Worm (Caenorhabditis elegans) whole organism, mixed stage, embryonic: Measurements from ENCODE around the gene saeg-1.

ENCODE experiments used
- M03D4.4 ChIP-seq: sonication (generic microtip); optimal IDR thresholded peaks from 2 replicates; lab custom pipeline; 2017; ENCODE audit warnings: mild to moderate bottlenecking, missing genetic modification characterization, missing compliant biosample characterization
- bed-3 ChIP-seq: fragments of 200-800 bp; sonication (Bioruptor generic); optimal IDR thresholded peaks from 3 replicates; lab custom pipeline; 2018; ENCODE audit warnings: mild to moderate bottlenecking, missing genetic modification characterization, moderate library complexity, missing compliant biosample characterization
- blmp-1 ChIP-seq: fragments of 150-350 bp; optimal IDR thresholded peaks from 2 replicates; lab custom pipeline; 2014; ENCODE audit warnings: missing biosample characterization, missing genetic modification characterization
- ceh-39 ChIP-seq: fragments of 150-350 bp; optimal IDR thresholded peaks from 2 replicates; lab custom pipeline; 2014; ENCODE audit warnings: missing biosample characterization, missing genetic modification characterization
- ceh-43 ChIP-seq: fragments of 200-800 bp; sonication (Bioruptor generic); optimal IDR thresholded peaks from 2 replicates; lab custom pipeline; 2018; ENCODE audit warnings: mild to moderate bottlenecking, missing genetic modification characterization, moderate library complexity, missing compliant biosample characterization
- ceh-83 ChIP-seq: fragments of 200-800 bp; sonication (Bioruptor generic); optimal IDR thresholded peaks from 2 replicates; lab custom pipeline; 2018; ENCODE audit warnings: mild to moderate bottlenecking, missing genetic modification characterization, missing compliant biosample characterization
- ces-1 ChIP-seq: fragments of 150-350 bp; optimal IDR thresholded peaks from 2 replicates; lab custom pipeline; 2014; ENCODE audit warnings: missing biosample characterization, missing genetic modification reagents, missing genetic modification characterization
- cnd-1 ChIP-seq: fragments of 200-800 bp; sonication (Bioruptor generic); optimal IDR thresholded peaks from 2 replicates; lab custom pipeline; 2018; ENCODE audit warnings: mild to moderate bottlenecking, missing genetic modification characterization, missing compliant biosample characterization
- drap-1 ChIP-seq: fragments of 200-800 bp; sonication (Bioruptor generic); optimal IDR thresholded peaks from 3 replicates; lab custom pipeline; 2018; ENCODE audit warnings: mild to moderate bottlenecking, missing genetic modification characterization, missing compliant biosample characterization
- elt-1 ChIP-seq: sonication (generic microtip); optimal IDR thresholded peaks from 2 replicates; lab custom pipeline; 2017; ENCODE audit warnings: missing genetic modification characterization, mild to moderate bottlenecking, missing compliant biosample characterization, antibody characterized with exemption, moderate library complexity, borderline replicate concordance; ENCODE audit not compliant: insufficient read depth
- elt-3 ChIP-seq: fragments of 150-350 bp; optimal IDR thresholded peaks from 2 replicates; lab custom pipeline; 2014; ENCODE audit warnings: missing biosample characterization, missing genetic modification characterization
- flh-1 ChIP-seq: fragments of 200-800 bp; sonication (Bioruptor generic); optimal IDR thresholded peaks from 2 replicates; lab custom pipeline; 2018; ENCODE audit warnings: mild to moderate bottlenecking, missing genetic modification characterization, moderate library complexity, missing compliant biosample characterization
- ham-2 ChIP-seq: fragments of 200-800 bp; sonication (Bioruptor generic); optimal IDR thresholded peaks from 2 replicates; lab custom pipeline; 2018; ENCODE audit warnings: mild to moderate bottlenecking, missing genetic modification characterization, missing compliant biosample characterization
- hlh-1 ChIP-seq: fragments of 150-350 bp; optimal IDR thresholded peaks from 2 replicates; lab custom pipeline; 2014; ENCODE audit warnings: missing biosample characterization, missing genetic modification reagents, missing genetic modification characterization
- lin-13 ChIP-seq: fragments of 150-350 bp; optimal IDR thresholded peaks from 2 replicates; lab custom pipeline; 2014; ENCODE audit warnings: missing biosample characterization, missing genetic modification characterization
- lin-32 ChIP-seq: fragments of 200-800 bp; sonication (Bioruptor generic); optimal IDR thresholded peaks from 2 replicates; lab custom pipeline; 2018; ENCODE audit warnings: mild to moderate bottlenecking, missing genetic modification characterization, missing compliant biosample characterization
- lsy-2 ChIP-seq: fragments of 150-350 bp; optimal IDR thresholded peaks from 2 replicates; lab custom pipeline; 2014; ENCODE audit warnings: missing biosample characterization, missing genetic modification characterization
- mab-5 ChIP-seq: fragments of 150-350 bp; optimal IDR thresholded peaks from 2 replicates; lab custom pipeline; 2014; ENCODE audit warnings: missing biosample characterization, missing genetic modification characterization
- mep-1 ChIP-seq: fragments of 150-350 bp; optimal IDR thresholded peaks from 2 replicates; lab custom pipeline; 2017; ENCODE audit warnings: missing biosample characterization, missing genetic modification reagents, missing genetic modification characterization, inconsistent platforms
- mls-2 ChIP-seq: sonication (generic microtip); optimal IDR thresholded peaks from 2 replicates; lab custom pipeline; 2016; ENCODE audit warnings: mild to moderate bottlenecking, missing genetic modification characterization, moderate library complexity, missing compliant biosample characterization
- nhr-12 ChIP-seq: fragments of 150-350 bp; optimal IDR thresholded peaks from 2 replicates; lab custom pipeline; 2014; ENCODE audit warnings: missing biosample characterization, missing genetic modification characterization
- nhr-2 ChIP-seq: fragments of 150-350 bp; optimal IDR thresholded peaks from 2 replicates; lab custom pipeline; 2014; ENCODE audit warnings: missing biosample characterization, missing genetic modification characterization
- nhr-237 ChIP-seq: fragments of 150-350 bp; optimal IDR thresholded peaks from 2 replicates; lab custom pipeline; 2014; ENCODE audit warnings: missing biosample characterization, missing genetic modification characterization
- nhr-28 ChIP-seq: fragments of 150-350 bp; optimal IDR thresholded peaks from 2 replicates; lab custom pipeline; 2014; ENCODE audit warnings: missing biosample characterization, missing genetic modification characterization
- nhr-76 ChIP-seq: sonication (generic microtip); optimal IDR thresholded peaks from 2 replicates; lab custom pipeline; 2017; ENCODE audit warnings: missing biosample characterization, missing genetic modification characterization
- pha-4 ChIP-seq: fragments of 150-350 bp; optimal IDR thresholded peaks from 2 replicates; lab custom pipeline; 2018; ENCODE audit warnings: missing biosample characterization, missing genetic modification reagents, missing genetic modification characterization
- sem-2 ChIP-seq: fragments of 200-800 bp; sonication (Bioruptor generic); optimal IDR thresholded peaks from 2 replicates; lab custom pipeline; 2018; ENCODE audit warnings: mild to moderate bottlenecking, missing genetic modification characterization, missing compliant biosample characterization
- snpc-4 ChIP-seq: fragments of 150-350 bp; optimal IDR thresholded peaks from 2 replicates; lab custom pipeline; 2014; ENCODE audit warnings: missing biosample characterization, missing genetic modification characterization
- sptf-1 ChIP-seq: sonication (generic microtip); optimal IDR thresholded peaks from 2 replicates; lab custom pipeline; 2017; ENCODE audit warnings: mild to moderate bottlenecking, missing genetic modification characterization, moderate library complexity, missing compliant biosample characterization
- tbx-8 ChIP-seq: fragments of 200-800 bp; sonication (Bioruptor generic); optimal IDR thresholded peaks from 2 replicates; lab custom pipeline; 2018; ENCODE audit warnings: mild to moderate bottlenecking, missing genetic modification characterization, moderate library complexity, missing compliant biosample characterization
- unc-120 ChIP-seq: sonication (generic microtip); optimal IDR thresholded peaks from 2 replicates; lab custom pipeline; 2017; ENCODE audit warnings: missing genetic modification characterization, missing compliant biosample characterization; ENCODE audit not compliant: poor library complexity, severe bottlenecking
- unc-39 ChIP-seq: fragments of 150-350 bp; optimal IDR thresholded peaks from 2 replicates; lab custom pipeline; 2014; ENCODE audit warnings: missing biosample characterization, missing genetic modification characterization
- unc-62 ChIP-seq: fragments of 150-350 bp; optimal IDR thresholded peaks from 2 replicates; lab custom pipeline; 2014; ENCODE audit warnings: missing biosample characterization, missing genetic modification reagents, missing genetic modification characterization
- zip-8 ChIP-seq: fragments of 150-350 bp; optimal IDR thresholded peaks from 2 replicates; lab custom pipeline; 2014; ENCODE audit warnings: missing biosample characterization, missing genetic modification characterization
- ztf-11 ChIP-seq: fragments of 150-350 bp; optimal IDR thresholded peaks from 2 replicates; lab custom pipeline; 2014; ENCODE audit warnings: missing biosample characterization, missing genetic modification characterization

The saeg-1 gene

ce11 chrV:10818498-10818897 lies 47.0 kb downstream of the saeg-1 start:
- TF ChIP-seq ces-1 (GFP tag; lab: Kevin White, UChicago) (peak; percentile 94), ceh-43 (GFP tag; lab: Kevin White, UChicago) (no peak), ham-2 (no peak)

- no peak for TF ChIP-seq lin-13 (tag; lab: Kevin White, UChicago)
- peak; percentile 88 for TF ChIP-seq ces-1 (GFP tag; lab: Kevin White, UChicago)
These were observed 48.7 kb downstream of the saeg-1 start for ce11 chrV:10816831-10817230.

ce11 chrV:10814333-10814732 lies 51.2 kb downstream of the saeg-1 start:
- no peak for TF ChIP-seq sptf-1
- TF ChIP-seq nhr-12 (tag; lab: Kevin White, UChicago), result no peak
- no peak for TF ChIP-seq cnd-1 (tag; lab: Kevin White, UChicago)
- no peak for TF ChIP-seq blmp-1
- no peak for TF ChIP-seq lsy-2

- TF ChIP-seq ceh-39 (tag; lab: Kevin White, UChicago), result peak; percentile 81
- no peak for TF ChIP-seq unc-62
- TF ChIP-seq mep-1 (tag; lab: Kevin White, UChicago), result peak; percentile 27
- no peak for TF ChIP-seq nhr-28 (tag; lab: Kevin White, UChicago)
- TF ChIP-seq sptf-1, result no peak
These were observed 51.9 kb downstream of the saeg-1 start, which contains the start of the genes C29A12.1 and lig-1 for ce11 chrV:10813425-10814156. TSS of gene C29A12.1 (minus strand) at chrV:10813487. TSS of gene lig-1 (plus strand) at chrV:10814106.

DNA sequence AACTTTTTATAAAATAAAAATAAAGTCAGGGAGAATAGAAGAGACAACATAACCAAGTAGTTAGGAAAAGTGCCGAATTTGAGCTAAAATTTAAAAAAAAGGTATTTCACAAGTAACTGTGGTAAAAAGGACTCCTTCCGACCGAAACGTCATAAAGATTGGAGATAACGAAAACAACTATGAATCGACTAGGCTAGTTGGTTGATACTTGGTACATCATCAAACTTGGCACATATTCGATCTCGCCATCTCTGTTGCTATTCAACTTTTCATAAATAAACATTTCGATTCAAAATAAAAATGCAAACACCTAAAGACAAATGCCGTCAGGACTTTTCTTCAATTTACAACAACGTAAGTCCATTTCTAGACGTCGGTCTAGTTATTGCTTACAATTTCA lies 53.7 kb downstream of the saeg-1 start, which contains the start of gene C29A12.22:
Gene C29A12.22, plus strand, starts transcription at position 301 of the 400 bp plus-strand sequence.
- TF ChIP-seq ceh-83 (GFP tag; lab: Kevin White, UChicago) (no peak), ceh-43 (GFP tag; lab: Kevin White, UChicago) (no peak), nhr-28 (tag; lab: Kevin White, UChicago) (no peak), unc-120 (no peak), sem-2 (GFP tag; lab: Kevin White, UChicago) (no peak), mab-5 (tag; lab: Kevin White, UChicago) (no peak), nhr-237 (no peak), sptf-1 (no peak), mls-2 (tag; lab: Kevin White, UChicago) (no peak), snpc-4 (tag; lab: Kevin White, UChicago) (no peak), flh-1 (GFP tag; lab: Kevin White, UChicago) (no peak), tbx-8 (GFP tag; lab: Kevin White, UChicago) (no peak), M03D4.4 (tag; lab: Kevin White, UChicago) (no peak), unc-62 (no peak), ces-1 (GFP tag; lab: Kevin White, UChicago) (no peak)
- TF ChIP-seq, all 35 proteins: peak for 0

ce11 chrV:10807862-10808327 lies 57.6 kb downstream of the saeg-1 start, which contains the start of gene plrg-1:
TSS of gene plrg-1 (minus strand) at chrV:10807912.
- peak; percentile 90 for TF ChIP-seq drap-1 (GFP tag; lab: Kevin White, UChicago)
- peak; percentile 88 for TF ChIP-seq M03D4.4 (tag; lab: Kevin White, UChicago)
- peak; percentile 40 for TF ChIP-seq nhr-2 (tag; lab: Kevin White, UChicago)
- TF ChIP-seq nhr-76 (tag; lab: Kevin White, UChicago), result peak; percentile 78
- peak; percentile 76 for TF ChIP-seq mab-5 (tag; lab: Kevin White, UChicago)
- TF ChIP-seq nhr-12 (tag; lab: Kevin White, UChicago), result peak; percentile 77
- TF ChIP-seq flh-1 (GFP tag; lab: Kevin White, UChicago), result peak; percentile 58
- peak; percentile 93 for TF ChIP-seq ztf-11
- peak; percentile 11 for TF ChIP-seq blmp-1
- TF ChIP-seq unc-120, result peak; percentile 80
- TF ChIP-seq elt-3 (tag; lab: Kevin White, UChicago), result no peak
- TF ChIP-seq nhr-28 (tag; lab: Kevin White, UChicago), result no peak
- peak; percentile 76 for TF ChIP-seq lsy-2
- TF ChIP-seq unc-39 (tag; lab: Kevin White, UChicago), result peak; percentile 49
- peak; percentile 67 for TF ChIP-seq bed-3 (GFP tag; lab: Kevin White, UChicago)
- TF ChIP-seq hlh-1 (tag; lab: Kevin White, UChicago), result peak; percentile 71
- TF ChIP-seq ceh-83 (GFP tag; lab: Kevin White, UChicago), result peak; percentile 48
- TF ChIP-seq sptf-1, result peak; percentile 94
- no peak for TF ChIP-seq tbx-8 (GFP tag; lab: Kevin White, UChicago)
- peak; percentile 93 for TF ChIP-seq mls-2 (tag; lab: Kevin White, UChicago)
- peak; percentile 90 for TF ChIP-seq ham-2
- TF ChIP-seq lin-32 (GFP tag; lab: Kevin White, UChicago), result peak; percentile 79
- peak; percentile 33 for TF ChIP-seq elt-1
- peak; percentile 89 for TF ChIP-seq lin-13 (tag; lab: Kevin White, UChicago)
- peak; percentile 79 for TF ChIP-seq nhr-237
- peak; percentile 95 for TF ChIP-seq pha-4 (tag; lab: Kevin White, UChicago)
- no peak for TF ChIP-seq zip-8 (tag; lab: Kevin White, UChicago)
- no peak for TF ChIP-seq snpc-4 (tag; lab: Kevin White, UChicago)
- TF ChIP-seq ceh-43 (GFP tag; lab: Kevin White, UChicago), result peak; percentile 88
- TF ChIP-seq unc-62, result peak; percentile 25
- peak; percentile 94 for TF ChIP-seq mep-1 (tag; lab: Kevin White, UChicago)
- TF ChIP-seq ces-1 (GFP tag; lab: Kevin White, UChicago), result peak; percentile 74
- TF ChIP-seq ceh-39 (tag; lab: Kevin White, UChicago), result peak; percentile 1
